Worm (Caenorhabditis elegans) whole organism, young adult: ENCODE measurements around the gene F49C12.1.

Source experiments
- aptf-2 ChIP-seq: fragments of 200-800 bp; sonication (Bioruptor generic); conservative IDR thresholded peaks from 2 replicates; pipeline ENCODE4 v1.3.6; 2022; ENCODE audit warnings: missing genetic modification reagents, missing genetic modification characterization, missing compliant biosample characterization
- die-1 ChIP-seq: sonication (generic microtip); optimal IDR thresholded peaks from 2 replicates; lab custom pipeline; 2016; ENCODE audit warnings: missing genotype, mild to moderate bottlenecking, missing genetic modification characterization, missing compliant biosample characterization
- gei-17 ChIP-seq: fragments of 200-800 bp; sonication (Bioruptor generic); optimal IDR thresholded peaks from 2 replicates; lab custom pipeline; 2018; ENCODE audit warnings: mild to moderate bottlenecking, missing genetic modification characterization, missing compliant biosample characterization
- snpc-1.3 ChIP-seq: sonication (generic microtip); optimal IDR thresholded peaks from 2 replicates; lab custom pipeline; 2017; ENCODE audit warnings: missing genetic modification characterization, mild to moderate bottlenecking, missing compliant biosample characterization, antibody characterized with exemption, moderate library complexity, missing genotype, missing genetic modification reagents; ENCODE audit not compliant: insufficient read depth

ce11 chrIV:9258547-9258946 lies 37.6 kb downstream of the F49C12.1 start:
- TF ChIP-seq die-1 (tag; lab: Kevin White, UChicago) (no peak), snpc-1.3 (tag; lab: Kevin White, UChicago) (no peak), gei-17 (GFP tag; lab: Kevin White, UChicago) (no peak), aptf-2 (GFP tag; lab: Robert Waterston, UW) (no peak)
